Worm (Caenorhabditis elegans) whole organism, L4 larva: ENCODE results near the gene ttb-1.

Experiments used
- F10B5.3 ChIP-seq: sonication (generic microtip); optimal IDR thresholded peaks from 2 replicates; lab custom pipeline; 2016; ENCODE audit warnings: mild to moderate bottlenecking, missing genetic modification characterization, missing compliant biosample characterization
- F37D6.2 ChIP-seq: sonication (generic microtip); optimal IDR thresholded peaks from 2 replicates; lab custom pipeline; 2016; ENCODE audit warnings: mild to moderate bottlenecking, missing genetic modification characterization, missing compliant biosample characterization
- F49E8.2 ChIP-seq: sonication (generic microtip); optimal IDR thresholded peaks from 2 replicates; lab custom pipeline; 2016; ENCODE audit warnings: missing compliant biosample characterization, mild to moderate bottlenecking, missing genetic modification characterization, borderline replicate concordance
- T20F7.1 ChIP-seq: fragments of 200-800 bp; sonication (Bioruptor generic); optimal IDR thresholded peaks from 2 replicates; lab custom pipeline; 2018; ENCODE audit warnings: mild to moderate bottlenecking, missing genetic modification characterization, missing compliant biosample characterization
- T26A8.4 ChIP-seq: fragments of 200-800 bp; sonication (Bioruptor generic); IDR thresholded peaks from 2 replicates; pipeline ENCODE4 v1.3.6; 2022; ENCODE audit warnings: missing genetic modification characterization, missing compliant biosample characterization
- Y5F2A.4 ChIP-seq: fragments of 200-800 bp; sonication (Bioruptor generic); optimal IDR thresholded peaks from 2 replicates; lab custom pipeline; 2018; ENCODE audit warnings: mild to moderate bottlenecking, missing genetic modification characterization, missing compliant biosample characterization
- Y75B8A.6 ChIP-seq: fragments of 200-800 bp; sonication (Bioruptor generic); IDR thresholded peaks from 2 replicates; pipeline ENCODE4 v1.3.6; 2022; ENCODE audit warnings: missing genetic modification reagents, missing genetic modification characterization, missing compliant biosample characterization
- attf-4 ChIP-seq: sonication (generic microtip); optimal IDR thresholded peaks from 3 replicates; lab custom pipeline; 2017; ENCODE audit warnings: missing biosample characterization, missing genetic modification characterization
- ceh-44 ChIP-seq: fragments of 200-800 bp; sonication (Bioruptor generic); IDR thresholded peaks from 2 replicates; pipeline ENCODE4 v1.3.6; 2022; ENCODE audit warnings: missing genetic modification reagents, missing genetic modification characterization, missing compliant biosample characterization
- ceh-62 ChIP-seq: sonication (generic microtip); optimal IDR thresholded peaks from 2 replicates; lab custom pipeline; 2017; ENCODE audit warnings: missing biosample characterization, missing genetic modification characterization
- daf-8 ChIP-seq: fragments of 200-800 bp; sonication (Bioruptor generic); IDR thresholded peaks from 2 replicates; pipeline ENCODE4 v1.3.6; 2022; ENCODE audit warnings: missing genetic modification characterization, missing compliant biosample characterization
- dmd-8 ChIP-seq: fragments of 200-800 bp; sonication (Bioruptor generic); IDR thresholded peaks from 2 replicates; pipeline ENCODE4 v1.3.6; 2022; ENCODE audit warnings: missing genetic modification characterization, missing compliant biosample characterization
- dve-1 ChIP-seq: sonication (generic microtip); optimal IDR thresholded peaks from 2 replicates; lab custom pipeline; 2017; ENCODE audit warnings: antibody characterized with exemption, mild to moderate bottlenecking, missing genetic modification characterization, missing compliant biosample characterization; ENCODE audit not compliant: insufficient read depth
- fkh-10 ChIP-seq: fragments of 150-350 bp; optimal IDR thresholded peaks from 2 replicates; lab custom pipeline; 2014; ENCODE audit warnings: missing biosample characterization, missing genetic modification reagents, missing genetic modification characterization
- gei-8 ChIP-seq: fragments of 200-800 bp; sonication (Bioruptor generic); optimal IDR thresholded peaks from 2 replicates; lab custom pipeline; 2018; ENCODE audit warnings: mild to moderate bottlenecking, missing genetic modification characterization, missing compliant biosample characterization
- hif-1 ChIP-seq, 2 experiments: sonication (generic microtip); optimal IDR thresholded peaks; 2 replicates each; lab custom pipeline; 2016 to 2017; ENCODE audit warnings: missing compliant biosample characterization in 2 of 2, missing genetic modification characterization in 2 of 2, missing genetic modification reagents in 2 of 2, missing genotype in 2 of 2, mild to moderate bottlenecking in 1 of 2
- hlh-11 ChIP-seq: fragments of 200-800 bp; sonication (Bioruptor generic); optimal IDR thresholded peaks from 2 replicates; lab custom pipeline; 2018; ENCODE audit warnings: mild to moderate bottlenecking, missing genetic modification characterization, missing compliant biosample characterization
- hlh-30 ChIP-seq: sonication (generic microtip); optimal IDR thresholded peaks from 2 replicates; lab custom pipeline; 2017; ENCODE audit warnings: antibody characterized with exemption, mild to moderate bottlenecking, missing genetic modification characterization, missing compliant biosample characterization; ENCODE audit not compliant: insufficient read depth
- hmg-1.1 ChIP-seq: fragments of 200-800 bp; sonication (Bioruptor generic); IDR thresholded peaks from 2 replicates; pipeline ENCODE4 v1.3.6; 2022; ENCODE audit warnings: missing genetic modification reagents, missing genetic modification characterization, missing compliant biosample characterization
- lin-13 ChIP-seq: fragments of 150-350 bp; optimal IDR thresholded peaks from 2 replicates; lab custom pipeline; 2014; ENCODE audit warnings: missing biosample characterization, missing genetic modification reagents, missing genetic modification characterization
- lin-15B ChIP-seq: fragments of 150-350 bp; sonication (generic microtip); optimal IDR thresholded peaks from 3 replicates; lab custom pipeline; 2014; ENCODE audit warnings: missing biosample characterization, missing genetic modification characterization
- lin-38 ChIP-seq: fragments of 200-800 bp; sonication (Bioruptor generic); IDR thresholded peaks from 2 replicates; pipeline ENCODE4 v1.3.6; 2022; ENCODE audit warnings: missing genetic modification reagents, missing genetic modification characterization, missing compliant biosample characterization
- madf-9 ChIP-seq: fragments of 200-800 bp; sonication (Bioruptor generic); conservative IDR thresholded peaks from 2 replicates; pipeline ENCODE4 v1.3.6; 2022; ENCODE audit warnings: missing genetic modification reagents, missing genetic modification characterization, missing compliant biosample characterization
- mep-1 ChIP-seq: fragments of 150-350 bp; sonication (generic microtip); optimal IDR thresholded peaks from 3 replicates; lab custom pipeline; 2014; ENCODE audit warnings: missing biosample characterization, missing genetic modification characterization
- mxl-3 ChIP-seq: fragments of 200-800 bp; sonication (Bioruptor generic); optimal IDR thresholded peaks from 2 replicates; lab custom pipeline; 2018; ENCODE audit warnings: mild to moderate bottlenecking, missing genetic modification characterization, missing compliant biosample characterization
- nhr-41 ChIP-seq: fragments of 200-800 bp; sonication (Bioruptor generic); IDR thresholded peaks from 2 replicates; pipeline ENCODE4 v1.3.6; 2022; ENCODE audit warnings: missing genetic modification reagents, missing genetic modification characterization, missing compliant biosample characterization
- nhr-42 ChIP-seq: fragments of 200-800 bp; sonication (Bioruptor generic); IDR thresholded peaks from 2 replicates; pipeline ENCODE4 v1.3.6; 2022; ENCODE audit warnings: missing genetic modification characterization, missing compliant biosample characterization
- pha-4 ChIP-seq, 2 experiments: fragments of 150-350 bp in 1 of 2; fragments of 200-800 bp in 1 of 2; sonication (Bioruptor generic) in 1 of 2; IDR thresholded peaks in 1 of 2; optimal IDR thresholded peaks in 1 of 2; 2 replicates each; pipeline versions ENCODE4 v1.3.6 to Lab custom; 2014 to 2022; ENCODE audit warnings: missing genetic modification characterization in 2 of 2, missing genetic modification reagents in 2 of 2, missing biosample characterization in 1 of 2, missing compliant biosample characterization in 1 of 2
- php-3 ChIP-seq: fragments of 200-800 bp; sonication (Bioruptor generic); IDR thresholded peaks from 2 replicates; pipeline ENCODE4 v1.3.6; 2022; ENCODE audit warnings: missing genetic modification reagents, missing genetic modification characterization, missing compliant biosample characterization
- rbr-2 ChIP-seq: sonication (generic microtip); optimal IDR thresholded peaks from 2 replicates; lab custom pipeline; 2016; ENCODE audit warnings: missing genotype, missing genetic modification characterization, missing compliant biosample characterization
- saeg-2 ChIP-seq: fragments of 200-800 bp; sonication (Bioruptor generic); IDR thresholded peaks from 2 replicates; pipeline ENCODE4 v1.3.6; 2022; ENCODE audit warnings: missing genetic modification reagents, missing genetic modification characterization, missing compliant biosample characterization
- sdz-12 ChIP-seq: fragments of 200-800 bp; sonication (Bioruptor generic); optimal IDR thresholded peaks from 2 replicates; lab custom pipeline; 2018; ENCODE audit warnings: mild to moderate bottlenecking, missing genetic modification characterization, missing compliant biosample characterization
- set-16 ChIP-seq: fragments of 200-800 bp; sonication (Bioruptor generic); IDR thresholded peaks from 2 replicates; pipeline ENCODE4 v1.3.6; 2022; ENCODE audit warnings: missing genetic modification reagents, missing genetic modification characterization, missing compliant biosample characterization
- skn-1 ChIP-seq: fragments of 150-350 bp; optimal IDR thresholded peaks from 2 replicates; lab custom pipeline; 2014; ENCODE audit warnings: missing biosample characterization, missing genetic modification characterization
- snpc-1.2 ChIP-seq: fragments of 200-800 bp; sonication (Bioruptor generic); IDR thresholded peaks from 2 replicates; pipeline ENCODE4 v1.3.6; 2022; ENCODE audit warnings: missing genetic modification reagents, missing genetic modification characterization, missing compliant biosample characterization
- spr-1 ChIP-seq: sonication (generic microtip); optimal IDR thresholded peaks from 2 replicates; lab custom pipeline; 2016; ENCODE audit warnings: mild to moderate bottlenecking, missing genetic modification characterization, missing compliant biosample characterization
- tag-97 ChIP-seq: fragments of 200-800 bp; sonication (Bioruptor generic); IDR thresholded peaks from 2 replicates; pipeline ENCODE4 v1.3.6; 2022; ENCODE audit warnings: missing genetic modification characterization, missing compliant biosample characterization
- tra-1 ChIP-seq: fragments of 200-800 bp; sonication (Bioruptor generic); IDR thresholded peaks from 2 replicates; pipeline ENCODE4 v1.3.6; 2022; ENCODE audit warnings: missing genetic modification reagents, missing genetic modification characterization, missing compliant biosample characterization
- unc-130 ChIP-seq: sonication (generic microtip); optimal IDR thresholded peaks from 2 replicates; lab custom pipeline; 2016; ENCODE audit warnings: missing genetic modification reagents, missing genetic modification characterization, missing compliant biosample characterization
- vab-7 ChIP-seq: fragments of 200-800 bp; sonication (Bioruptor generic); IDR thresholded peaks from 2 replicates; pipeline ENCODE4 v1.3.6; 2022; ENCODE audit warnings: missing genetic modification reagents, missing genetic modification characterization, missing compliant biosample characterization
- zag-1 ChIP-seq: fragments of 150-350 bp; optimal IDR thresholded peaks from 2 replicates; lab custom pipeline; 2014; ENCODE audit warnings: missing biosample characterization, missing genetic modification characterization
- zfp-3 ChIP-seq: fragments of 200-800 bp; sonication (Bioruptor generic); conservative IDR thresholded peaks from 2 replicates; pipeline ENCODE4 v1.3.6; 2022; ENCODE audit warnings: missing genetic modification reagents, missing genetic modification characterization, missing compliant biosample characterization
- zip-2 ChIP-seq: fragments of 150-350 bp; optimal IDR thresholded peaks from 2 replicates; lab custom pipeline; 2014; ENCODE audit warnings: missing biosample characterization, missing genetic modification characterization
- ztf-11 ChIP-seq: fragments of 150-350 bp; optimal IDR thresholded peaks from 2 replicates; lab custom pipeline; 2014; ENCODE audit warnings: missing biosample characterization, missing genetic modification characterization
- ztf-7 ChIP-seq: fragments of 150-350 bp; optimal IDR thresholded peaks from 2 replicates; lab custom pipeline; 2014; ENCODE audit warnings: missing biosample characterization, missing genetic modification characterization

The ttb-1 gene

ce11 chrV:123513-123912, 33.1 kb upstream of the ttb-1 start (continued):
- no peak for TF ChIP-seq sdz-12 (GFP tag; lab: Kevin White, UChicago)
- no peak for TF ChIP-seq skn-1 (tag; lab: Kevin White, UChicago)
- no peak for TF ChIP-seq unc-130
- no peak for TF ChIP-seq F37D6.2 (tag; lab: Kevin White, UChicago)
- TF ChIP-seq F49E8.2 (tag; lab: Kevin White, UChicago) = no peak
- TF ChIP-seq dmd-8 (GFP tag; lab: Robert Waterston, UW) = no peak
- 0 out of 2 replicates have a peak, but pooled peaks have one; percentile 28 for TF ChIP-seq saeg-2
- TF ChIP-seq ztf-7 (tag; lab: Kevin White, UChicago) = peak; percentile 92
- TF ChIP-seq daf-8 (GFP tag; lab: Robert Waterston, UW) = no peak
- no peak for TF ChIP-seq tra-1 (GFP tag; lab: Robert Waterston, UW)
- no peak for TF ChIP-seq nhr-42 (GFP tag; lab: Robert Waterston, UW)
- no peak for TF ChIP-seq Y75B8A.6 (GFP tag; lab: Robert Waterston, UW)
- TF ChIP-seq Y5F2A.4 = no peak
- TF ChIP-seq zip-2 (tag; lab: Kevin White, UChicago) = peak; percentile 99
- no peak for TF ChIP-seq spr-1 (tag; lab: Kevin White, UChicago)
- peak; percentile 30; the same call in 1 of the 2 replicates for TF ChIP-seq lin-38 (GFP tag; lab: Robert Waterston, UW)
- TF ChIP-seq php-3 (GFP tag; lab: Robert Waterston, UW) = no peak
- no peak for TF ChIP-seq set-16 (GFP tag; lab: Robert Waterston, UW)
- peak; percentile 72 for TF ChIP-seq T20F7.1
- TF ChIP-seq tag-97 (GFP tag; lab: Robert Waterston, UW) = no peak
- no peak for TF ChIP-seq ztf-11 (tag; lab: Kevin White, UChicago)
- no peak for TF ChIP-seq gei-8 (GFP tag; lab: Kevin White, UChicago)
- TF ChIP-seq mxl-3 (GFP tag; lab: Kevin White, UChicago) = no peak
- peak; percentile 60 for TF ChIP-seq dve-1 (tag; lab: Kevin White, UChicago)
- no peak for TF ChIP-seq hmg-1.1
- no peak for TF ChIP-seq T26A8.4 (GFP tag; lab: Robert Waterston, UW)
- TF ChIP-seq F10B5.3 (tag; lab: Kevin White, UChicago) = no peak
- peak; percentile 18 for TF ChIP-seq hlh-30
- TF ChIP-seq zfp-3 = no peak
- peak; percentile 13 for TF ChIP-seq hlh-11
- TF ChIP-seq pha-4 (GFP tag; IDR thresholded peaks at IDR 0.05; lab: Robert Waterston, UW) = peak; percentile 10; the same call in 1 of the 2 replicates
- no peak for TF ChIP-seq pha-4 (tag; optimal IDR thresholded peaks at IDR 0.05; lab: Kevin White, UChicago)
- TF ChIP-seq ceh-62 (tag; lab: Kevin White, UChicago) = no peak
- TF ChIP-seq madf-9 = no peak
- TF ChIP-seq fkh-10 (GFP tag; lab: Kevin White, UChicago) = no peak
- TF ChIP-seq mep-1 (tag; lab: Kevin White, UChicago) = peak; percentile 8
- TF ChIP-seq zag-1 (tag; lab: Kevin White, UChicago) = no peak
- TF ChIP-seq vab-7 (GFP tag; lab: Robert Waterston, UW) = no peak
- TF ChIP-seq lin-15B (tag; lab: Kevin White, UChicago) = no peak
- no peak for TF ChIP-seq snpc-1.2
- TF ChIP-seq ceh-44 (GFP tag; lab: Robert Waterston, UW) = no peak
- TF ChIP-seq hif-1 (tag; optimal IDR thresholded peaks at IDR 0.05; lab: Kevin White, UChicago) = peak in 1 of 2 experiments; percentile 12
- no peak for TF ChIP-seq lin-13
- no peak for TF ChIP-seq rbr-2 (tag; lab: Kevin White, UChicago)
- no peak for TF ChIP-seq nhr-41 (GFP tag; lab: Robert Waterston, UW)
- no peak for TF ChIP-seq attf-4 (tag; lab: Kevin White, UChicago)
- TF ChIP-seq, all 104 proteins: peak for 16
